Worm (Caenorhabditis elegans) whole organism, midembryonic: ENCODE data around the gene F45F2.11.

Source experiments
- flt-1 ChIP-seq: fragments of 200-800 bp; sonication (Bioruptor generic); IDR thresholded peaks from 2 replicates; pipeline ENCODE4 v1.3.6; 2022; ENCODE audit warnings: missing genetic modification characterization, missing compliant biosample characterization
- ztf-29 ChIP-seq: fragments of 200-800 bp; sonication (Bioruptor generic); IDR thresholded peaks from 2 replicates; pipeline ENCODE4 v1.3.6; 2022; ENCODE audit warnings: missing genetic modification reagents, missing genetic modification characterization, missing compliant biosample characterization

- TF ChIP-seq flt-1 (GFP tag; lab: Robert Waterston, UW) (no peak), ztf-29 (GFP tag; lab: Robert Waterston, UW) (no peak)
Measured at ce11 chrV:8499407-8499806, 21.3 kb downstream of the F45F2.11 start.
